Fruit fly (Drosophila melanogaster): ENCODE data around the gene CCT4.

The CCT4 gene

dm6 chr2L:12694823-12695420, 2.2 kb upstream of the CCT4 start, which contains the start of the genes IFT43 and PICK1 (continued):
- TF ChIP-seq ci (GFP tag; IDR thresholded peaks at IDR 0.05) (0 out of 3 replicates have a peak, but pooled peaks have one; percentile 33), CG4617 (GFP tag; optimal IDR thresholded peaks at IDR 0.05; ENCODE audit: borderline replicate concordance) (peak; percentile 42), CG3407 (GFP tag; optimal IDR thresholded peaks at IDR 0.05) (no peak), gem (tag; optimal IDR thresholded peaks at IDR 0.05) (no peak), zen (tag; optimal IDR thresholded peaks at IDR 0.05) (peak; percentile 54), Sry-β (GFP tag; optimal IDR thresholded peaks at IDR 0.05) (peak; percentile 37), row (GFP tag; IDR thresholded peaks at IDR 0.05) (peak; percentile 35; the same call in 1 of the 3 replicates), nmo (GFP tag; optimal IDR thresholded peaks at IDR 0.05) (peak; percentile 1), MBD-R2 (GFP tag; IDR thresholded peaks at IDR 0.05) (peak; percentile 94), NK7.1 (GFP tag; optimal IDR thresholded peaks at IDR 0.05) (no peak), Pdp1 (GFP tag; optimal IDR thresholded peaks at IDR 0.05) (no peak), amos (GFP tag; IDR thresholded peaks at IDR 0.05; ENCODE audit: partially characterized antibody) (peak; percentile 88), BEAF-32 (GFP tag; optimal IDR thresholded peaks at IDR 0.05) (peak; percentile 82), Gsc (GFP tag; IDR thresholded peaks at IDR 0.05) (no peak), Myb (GFP tag; optimal IDR thresholded peaks at IDR 0.05) (peak; percentile 59), sna (GFP tag; IDR thresholded peaks at IDR 0.05; ENCODE audit: partially characterized antibody) (peak; percentile 76), nerfin-1 (tag; optimal IDR thresholded peaks at IDR 0.05) (peak; percentile 58), CG14710 (tag; optimal IDR thresholded peaks at IDR 0.05) (peak; percentile 6), Fer2 (tag; optimal IDR thresholded peaks at IDR 0.05) (no peak), CG16813 (GFP tag; IDR thresholded peaks at IDR 0.05; ENCODE audit: partially characterized antibody) (peak; percentile 72), HLH4C (GFP tag; IDR thresholded peaks at IDR 0.05; ENCODE audit: partially characterized antibody) (peak; percentile 77), Hsf (GFP tag; optimal IDR thresholded peaks at IDR 0.05) (no peak), nerfin-2 (GFP tag; IDR thresholded peaks at IDR 0.05; ENCODE audit: partially characterized antibody) (peak; percentile 59; the same call in 1 of the 2 replicates), Doc3 (GFP tag; IDR thresholded peaks at IDR 0.05; ENCODE audit: partially characterized antibody) (peak; percentile 69), vnd (GFP tag; IDR thresholded peaks at IDR 0.05; ENCODE audit: partially characterized antibody) (peak; percentile 77), CG33213 (GFP tag; optimal IDR thresholded peaks at IDR 0.05) (peak; percentile 6), hbn (GFP tag; IDR thresholded peaks at IDR 0.05; ENCODE audit: partially characterized antibody) (peak; percentile 83), YL-1 (GFP tag; optimal IDR thresholded peaks at IDR 0.05) (peak; percentile 37), slbo (GFP tag; IDR thresholded peaks at IDR 0.05) (no peak), CG3995 (GFP tag; optimal IDR thresholded peaks at IDR 0.05) (no peak), pzg (GFP tag; optimal IDR thresholded peaks at IDR 0.05) (peak; percentile 70), Mrtf (GFP tag; IDR thresholded peaks at IDR 0.05) (no peak), HmgD (GFP tag; optimal IDR thresholded peaks at IDR 0.05) (no peak), Med (GFP tag) (peak; percentile 61), pb (GFP tag; optimal IDR thresholded peaks at IDR 0.05) (no peak), CG17361 (GFP tag; IDR thresholded peaks at IDR 0.05) (no peak), ATbp (GFP tag; optimal IDR thresholded peaks at IDR 0.05) (no peak), dysf (GFP tag; IDR thresholded peaks at IDR 0.05) (no peak), CG34422 (GFP tag; IDR thresholded peaks at IDR 0.05) (peak; percentile 54; the same call in 1 of the 3 replicates), nom (GFP tag; optimal IDR thresholded peaks at IDR 0.05) (no peak), Hmr (GFP tag; optimal IDR thresholded peaks at IDR 0.05) (no peak), hb (GFP tag; IDR thresholded peaks at IDR 0.05; ENCODE audit: partially characterized antibody) (peak; percentile 72; the same call in 2 of the 3 replicates), Rfx (GFP tag; IDR thresholded peaks at IDR 0.05) (peak; percentile 89), Dll (GFP tag; IDR thresholded peaks at IDR 0.05; ENCODE audit: partially characterized antibody) (peak; percentile 83), CG3847 (GFP tag; IDR thresholded peaks at IDR 0.05) (0 out of 2 replicates have a peak, but pooled peaks have one; percentile 20), CG16863 (GFP tag; optimal IDR thresholded peaks at IDR 0.05) (no peak), CG13624 (GFP tag; optimal IDR thresholded peaks at IDR 0.05) (no peak), phol (tag; optimal IDR thresholded peaks at IDR 0.05) (peak; percentile 61)

Measured in whole organism, embryonic.